Worm (Caenorhabditis elegans): ENCODE data around the gene rpoa-49.

rpoa-49 gene

ce11 chrII:8212-8611 lies 36.6 kb upstream of the rpoa-49 start:
- TF ChIP-seq ztf-11 (tag; optimal IDR thresholded peaks at IDR 0.05) (no peak), pqm-1 (tag; optimal IDR thresholded peaks at IDR 0.05) (no peak), ceh-28 (tag; optimal IDR thresholded peaks at IDR 0.05) (no peak), nhr-12 (tag; optimal IDR thresholded peaks at IDR 0.05) (no peak), ceh-16 (tag; optimal IDR thresholded peaks at IDR 0.05) (no peak), skn-1 (tag; optimal IDR thresholded peaks at IDR 0.05) (no peak), nhr-237 (tag; optimal IDR thresholded peaks at IDR 0.05) (no peak), hmg-11 (tag; optimal IDR thresholded peaks at IDR 0.05) (no peak), lin-39 (tag; optimal IDR thresholded peaks at IDR 0.05) (no peak)

ce11 chrII:11783-12182 lies 33.1 kb upstream of the rpoa-49 start, which contains the start of gene best-4:
Gene best-4 (minus strand): TSS chrII:11883.
- TF ChIP-seq nhr-12 (tag; optimal IDR thresholded peaks at IDR 0.05) (no peak), fkh-2 (tag; optimal IDR thresholded peaks at IDR 0.05) (no peak), zag-1 (tag; optimal IDR thresholded peaks at IDR 0.05) (no peak), nfya-1 (tag; optimal IDR thresholded peaks at IDR 0.05; ENCODE audit: insufficient read depth) (no peak), eor-1 (tag; optimal IDR thresholded peaks at IDR 0.05) (no peak), snpc-4 (tag; optimal IDR thresholded peaks at IDR 0.05) (no peak), nhr-77 (tag; optimal IDR thresholded peaks at IDR 0.05) (no peak), unc-39 (tag; optimal IDR thresholded peaks at IDR 0.05) (no peak), elt-3 (tag; optimal IDR thresholded peaks at IDR 0.05) (no peak), mdl-1 (tag; optimal IDR thresholded peaks at IDR 0.05) (no peak), daf-12 (tag; optimal IDR thresholded peaks at IDR 0.05) (no peak), nhr-237 (tag; optimal IDR thresholded peaks at IDR 0.05) (no peak), lin-15B (tag; optimal IDR thresholded peaks at IDR 0.05) (no peak), nhr-11 (tag; optimal IDR thresholded peaks at IDR 0.05) (no peak), sea-2 (GFP tag; optimal IDR thresholded peaks at IDR 0.05) (no peak), aly-2 (tag; optimal IDR thresholded peaks at IDR 0.05) (no peak), unc-62 (GFP tag; optimal IDR thresholded peaks at IDR 0.05) (no peak), tbx-2 (tag; optimal IDR thresholded peaks at IDR 0.05) (no peak), nhr-76 (tag; optimal IDR thresholded peaks at IDR 0.05) (no peak), fkh-10 (GFP tag; optimal IDR thresholded peaks at IDR 0.05) (no peak)

- TF ChIP-seq lin-39 (tag; optimal IDR thresholded peaks at IDR 0.05) (no peak), nhr-237 (tag; optimal IDR thresholded peaks at IDR 0.05) (no peak), zag-1 (tag; optimal IDR thresholded peaks at IDR 0.05) (no peak), ceh-9 (tag; optimal IDR thresholded peaks at IDR 0.05) (no peak), ZK546.5 (tag; optimal IDR thresholded peaks at IDR 0.05) (no peak), daf-12 (tag; optimal IDR thresholded peaks at IDR 0.05) (no peak), elt-2 (tag; optimal IDR thresholded peaks at IDR 0.05) (no peak), nhr-43 (tag; optimal IDR thresholded peaks at IDR 0.05; ENCODE audit: poor library complexity, severe bottlenecking) (no peak), nhr-67 (tag; optimal IDR thresholded peaks at IDR 0.05) (no peak), R02D3.7 (tag; optimal IDR thresholded peaks at IDR 0.05) (no peak)
Measured at ce11 chrII:12685-13084, 32.2 kb upstream of the rpoa-49 start, which contains the start of gene best-3. Gene best-3 (plus strand): TSS chrII:12985.

- TF ChIP-seq fos-1 (tag; optimal IDR thresholded peaks at IDR 0.05) = no peak
- TF ChIP-seq ceh-82 (tag; optimal IDR thresholded peaks at IDR 0.05) = no peak
- TF ChIP-seq mdl-1 (tag; optimal IDR thresholded peaks at IDR 0.05) = peak; percentile 68
- no peak for TF ChIP-seq nhr-237 (tag; optimal IDR thresholded peaks at IDR 0.05)
- no peak for TF ChIP-seq nhr-12 (tag; optimal IDR thresholded peaks at IDR 0.05)
- TF ChIP-seq nhr-76 (tag; optimal IDR thresholded peaks at IDR 0.05) = no peak
- peak; percentile 60 for TF ChIP-seq ceh-28 (tag; optimal IDR thresholded peaks at IDR 0.05)
- peak; percentile 12 for TF ChIP-seq R02D3.7 (tag; optimal IDR thresholded peaks at IDR 0.05)
- no peak for TF ChIP-seq egl-27 (tag; optimal IDR thresholded peaks at IDR 0.05)
- peak; percentile 95 for TF ChIP-seq nhr-25 (tag; optimal IDR thresholded peaks at IDR 0.05)
- TF ChIP-seq hmg-11 (tag; optimal IDR thresholded peaks at IDR 0.05) = peak; percentile 96
- peak; percentile 42 for TF ChIP-seq tbx-2 (tag; optimal IDR thresholded peaks at IDR 0.05)
- TF ChIP-seq unc-39 (tag; optimal IDR thresholded peaks at IDR 0.05) = no peak
- no peak for TF ChIP-seq nhr-11 (tag; optimal IDR thresholded peaks at IDR 0.05)
- no peak for TF ChIP-seq ZK546.5 (tag; optimal IDR thresholded peaks at IDR 0.05)
- no peak for TF ChIP-seq fkh-2 (tag; optimal IDR thresholded peaks at IDR 0.05)
- peak; percentile 72 for TF ChIP-seq jun-1 (tag; optimal IDR thresholded peaks at IDR 0.05)
- peak; percentile 85 for TF ChIP-seq egl-5 (tag; optimal IDR thresholded peaks at IDR 0.05)
- TF ChIP-seq ceh-9 (tag; optimal IDR thresholded peaks at IDR 0.05) = no peak
- no peak for TF ChIP-seq ceh-16 (tag; optimal IDR thresholded peaks at IDR 0.05)
- peak; percentile 66 for TF ChIP-seq elt-2 (tag; optimal IDR thresholded peaks at IDR 0.05)
- TF ChIP-seq fkh-10 (GFP tag; optimal IDR thresholded peaks at IDR 0.05) = no peak
- TF ChIP-seq skn-1 (tag; optimal IDR thresholded peaks at IDR 0.05) = no peak
- no peak for TF ChIP-seq unc-62 (GFP tag; optimal IDR thresholded peaks at IDR 0.05)
- TF ChIP-seq lin-15B (tag; optimal IDR thresholded peaks at IDR 0.05) = peak; percentile 58
- TF ChIP-seq mml-1 (tag; optimal IDR thresholded peaks at IDR 0.05) = no peak
- TF ChIP-seq pqm-1 (tag; optimal IDR thresholded peaks at IDR 0.05) = peak; percentile 9
- no peak for TF ChIP-seq aly-2 (tag; optimal IDR thresholded peaks at IDR 0.05)
- peak; percentile 51 for TF ChIP-seq snpc-4 (tag; optimal IDR thresholded peaks at IDR 0.05)
- peak; percentile 26 for TF ChIP-seq lsy-12 (tag; optimal IDR thresholded peaks at IDR 0.05)
- no peak for TF ChIP-seq zag-1 (tag; optimal IDR thresholded peaks at IDR 0.05)
- TF ChIP-seq daf-12 (tag; optimal IDR thresholded peaks at IDR 0.05) = no peak
- peak; percentile 81 for TF ChIP-seq nhr-23 (tag; optimal IDR thresholded peaks at IDR 0.05)
- peak; percentile 46 for TF ChIP-seq ztf-4 (tag; optimal IDR thresholded peaks at IDR 0.05)
- TF ChIP-seq nhr-67 (tag; optimal IDR thresholded peaks at IDR 0.05) = no peak
- peak in 1 of 3 experiments; percentile 61 for TF ChIP-seq elt-3 (tag; optimal IDR thresholded peaks at IDR 0.05)
- no peak for TF ChIP-seq elt-1 (tag; optimal IDR thresholded peaks at IDR 0.05)
Measured at ce11 chrII:18787-19186, 26.1 kb upstream of the rpoa-49 start.
